Worm (Caenorhabditis elegans) whole organism, early embryonic: Measurements from ENCODE around the gene C47E8.9.

ENCODE experiments used
- B0310.2 ChIP-seq: sonication (generic microtip); optimal IDR thresholded peaks from 2 replicates; lab custom pipeline; 2016; ENCODE audit warnings: mild to moderate bottlenecking, missing genetic modification characterization, missing compliant biosample characterization
- F13C5.2 ChIP-seq: sonication (generic microtip); optimal IDR thresholded peaks from 2 replicates; lab custom pipeline; 2017; ENCODE audit warnings: mild to moderate bottlenecking, missing genetic modification characterization, inconsistent platforms, missing compliant biosample characterization
- aly-1 ChIP-seq: sonication (generic microtip); optimal IDR thresholded peaks from 2 replicates; lab custom pipeline; 2016; ENCODE audit warnings: missing genetic modification characterization, missing compliant biosample characterization
- ama-1 ChIP-seq: fragments of 150-350 bp; optimal IDR thresholded peaks from 2 replicates; lab custom pipeline; 2014
- ceh-36 ChIP-seq: sonication (generic microtip); optimal IDR thresholded peaks from 2 replicates; lab custom pipeline; 2016; ENCODE audit warnings: missing genetic modification characterization, inconsistent platforms, missing compliant biosample characterization
- ets-7 ChIP-seq: sonication (generic microtip); optimal IDR thresholded peaks from 2 replicates; lab custom pipeline; 2016; ENCODE audit warnings: missing genotype, missing genetic modification characterization, missing compliant biosample characterization
- flt-1 ChIP-seq: fragments of 200-800 bp; sonication (Bioruptor generic); IDR thresholded peaks from 2 replicates; pipeline ENCODE4 v1.3.6; 2022; ENCODE audit warnings: missing genetic modification characterization, missing compliant biosample characterization
- hmbx-1 ChIP-seq: sonication (generic microtip); optimal IDR thresholded peaks from 2 replicates; lab custom pipeline; 2016; ENCODE audit warnings: mild to moderate bottlenecking, missing genetic modification characterization, missing compliant biosample characterization
- hmg-4 ChIP-seq: fragments of 200-800 bp; sonication (Bioruptor generic); optimal IDR thresholded peaks from 2 replicates; lab custom pipeline; 2018; ENCODE audit warnings: mild to moderate bottlenecking, missing genetic modification characterization, missing compliant biosample characterization
- pes-1 ChIP-seq: fragments of 200-800 bp; sonication (Bioruptor generic); IDR thresholded peaks from 2 replicates; pipeline ENCODE4 v1.3.6; 2022; ENCODE audit warnings: missing genetic modification reagents, missing genetic modification characterization, missing compliant biosample characterization
- sea-1 ChIP-seq: fragments of 200-800 bp; sonication (Bioruptor generic); conservative IDR thresholded peaks from 2 replicates; pipeline ENCODE4 v1.3.6; 2022; ENCODE audit warnings: missing genetic modification characterization, missing compliant biosample characterization
- tbx-11 ChIP-seq: fragments of 200-800 bp; sonication (Bioruptor generic); IDR thresholded peaks from 2 replicates; pipeline ENCODE4 v1.3.6; 2022; ENCODE audit warnings: missing genetic modification characterization, missing compliant biosample characterization
- tra-4 ChIP-seq: sonication (generic microtip); optimal IDR thresholded peaks from 2 replicates; lab custom pipeline; 2017; ENCODE audit warnings: missing genetic modification characterization, missing compliant biosample characterization

DNA sequence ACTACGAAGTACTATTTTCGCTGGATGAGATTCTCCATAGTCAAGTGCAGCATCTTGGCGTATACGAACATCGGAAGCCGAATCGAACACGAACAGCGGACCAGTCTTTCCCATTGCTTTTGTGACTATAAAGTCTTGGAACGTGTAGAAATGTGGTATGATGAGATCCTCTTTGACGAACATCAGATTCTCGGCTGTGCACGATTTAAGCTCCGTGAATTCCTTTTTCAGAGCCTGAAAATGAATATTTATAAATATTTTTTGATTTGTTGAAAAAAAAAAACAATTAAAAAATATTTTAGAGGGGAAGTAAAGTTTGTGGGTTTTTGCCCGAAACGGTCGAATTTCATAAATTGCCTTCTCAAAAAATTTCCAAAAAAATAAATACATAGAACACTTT lies 20.8 kb downstream of the C47E8.9 start:
- TF ChIP-seq aly-1 (tag; lab: Kevin White, UChicago) = no peak
- no peak for TF ChIP-seq ama-1
- no peak for TF ChIP-seq pes-1 (GFP tag; lab: Robert Waterston, UW)
- no peak for TF ChIP-seq ets-7 (tag; lab: Kevin White, UChicago)
- no peak for TF ChIP-seq hmbx-1
- no peak for TF ChIP-seq flt-1 (GFP tag; lab: Robert Waterston, UW)
- TF ChIP-seq B0310.2 (tag; lab: Kevin White, UChicago) = no peak
- TF ChIP-seq sea-1 (GFP tag; lab: Robert Waterston, UW) = no peak
- no peak for TF ChIP-seq hmg-4 (GFP tag; lab: Kevin White, UChicago)
- TF ChIP-seq tra-4 (tag; lab: Kevin White, UChicago) = no peak
- TF ChIP-seq F13C5.2 (tag; lab: Kevin White, UChicago) = no peak
- no peak for TF ChIP-seq ceh-36
- TF ChIP-seq tbx-11 (GFP tag; lab: Robert Waterston, UW) = no peak
